Worm (Caenorhabditis elegans) whole organism, L1 larva: ENCODE results near the gene C04A11.2.

Experiments used
- C16A3.4 ChIP-seq: fragments of 150-350 bp; optimal IDR thresholded peaks from 2 replicates; lab custom pipeline; 2014; ENCODE audit warnings: missing biosample characterization, missing genetic modification characterization
- alr-1 ChIP-seq: fragments of 200-800 bp; sonication (Bioruptor generic); optimal IDR thresholded peaks from 2 replicates; lab custom pipeline; 2018; ENCODE audit warnings: borderline replicate concordance, mild to moderate bottlenecking, missing genetic modification characterization, missing compliant biosample characterization
- aly-2 ChIP-seq: fragments of 150-350 bp; optimal IDR thresholded peaks from 2 replicates; lab custom pipeline; 2014; ENCODE audit warnings: missing biosample characterization, missing genetic modification characterization
- ama-1 ChIP-seq: fragments of 150-350 bp; optimal IDR thresholded peaks from 2 replicates; lab custom pipeline; 2014
- blmp-1 ChIP-seq: fragments of 150-350 bp; optimal IDR thresholded peaks from 2 replicates; lab custom pipeline; 2014; ENCODE audit warnings: missing biosample characterization, missing genetic modification characterization
- ceh-63 ChIP-seq: fragments of 200-800 bp; sonication (Bioruptor generic); optimal IDR thresholded peaks from 2 replicates; lab custom pipeline; 2018; ENCODE audit warnings: mild to moderate bottlenecking, missing genetic modification characterization, missing compliant biosample characterization
- ceh-8 ChIP-seq: fragments of 200-800 bp; sonication (Bioruptor generic); optimal IDR thresholded peaks from 2 replicates; lab custom pipeline; 2018; ENCODE audit warnings: mild to moderate bottlenecking, missing genetic modification characterization, moderate library complexity, missing compliant biosample characterization
- ceh-82 ChIP-seq, 3 experiments: fragments of 150-350 bp in 1 of 3; sonication (generic microtip) in 2 of 3; optimal IDR thresholded peaks; 2 replicates each; lab custom pipeline; 2014 to 2017; ENCODE audit warnings: missing biosample characterization in 3 of 3, missing genetic modification characterization in 3 of 3
- ceh-88 ChIP-seq: fragments of 200-800 bp; sonication (Bioruptor generic); IDR thresholded peaks from 2 replicates; pipeline ENCODE4 v1.3.6; 2022; ENCODE audit warnings: missing genetic modification characterization, missing compliant biosample characterization
- ceh-90 ChIP-seq: sonication (generic microtip); optimal IDR thresholded peaks from 2 replicates; lab custom pipeline; 2016; ENCODE audit warnings: missing genetic modification characterization, missing compliant biosample characterization
- dsc-1 ChIP-seq: sonication (generic microtip); optimal IDR thresholded peaks from 2 replicates; lab custom pipeline; 2016; ENCODE audit warnings: mild to moderate bottlenecking, missing genetic modification characterization, missing compliant biosample characterization
- elt-2 ChIP-seq: sonication (generic microtip); optimal IDR thresholded peaks from 2 replicates; lab custom pipeline; 2016; ENCODE audit warnings: missing genetic modification characterization, mild to moderate bottlenecking, inconsistent platforms, missing compliant biosample characterization, missing genetic modification reagents
- elt-3 ChIP-seq, 6 experiments: fragments of 150-350 bp in 1 of 6; sonication (generic microtip); optimal IDR thresholded peaks; 2 replicates each; lab custom pipeline; 2017 to 2018; ENCODE audit warnings: missing biosample characterization in 6 of 6, missing genetic modification characterization in 6 of 6, inconsistent platforms in 1 of 6
- fkh-4 ChIP-seq: sonication (generic microtip); optimal IDR thresholded peaks from 2 replicates; lab custom pipeline; 2016; ENCODE audit warnings: missing compliant biosample characterization, missing genetic modification characterization, borderline replicate concordance
- fkh-8 ChIP-seq: sonication (generic microtip); optimal IDR thresholded peaks from 2 replicates; lab custom pipeline; 2016; ENCODE audit warnings: mild to moderate bottlenecking, missing genetic modification characterization, missing compliant biosample characterization
- fos-1 ChIP-seq: fragments of 150-350 bp; optimal IDR thresholded peaks from 2 replicates; lab custom pipeline; 2014; ENCODE audit warnings: missing biosample characterization, missing genetic modification characterization
- hlh-4 ChIP-seq: sonication (generic microtip); optimal IDR thresholded peaks from 2 replicates; lab custom pipeline; 2016; ENCODE audit warnings: mild to moderate bottlenecking, missing genetic modification characterization, missing compliant biosample characterization
- irx-1 ChIP-seq: sonication (generic microtip); optimal IDR thresholded peaks from 2 replicates; lab custom pipeline; 2016; ENCODE audit warnings: missing genetic modification characterization, missing compliant biosample characterization
- lin-13 ChIP-seq: fragments of 150-350 bp; optimal IDR thresholded peaks from 2 replicates; lab custom pipeline; 2014; ENCODE audit warnings: missing biosample characterization, missing genetic modification reagents, missing genetic modification characterization
- lin-14 ChIP-seq: fragments of 200-800 bp; sonication (Bioruptor generic); optimal IDR thresholded peaks from 2 replicates; lab custom pipeline; 2018; ENCODE audit warnings: mild to moderate bottlenecking, missing genetic modification characterization, moderate library complexity, missing compliant biosample characterization
- lin-35 ChIP-seq, 2 experiments: fragments of 150-350 bp; optimal IDR thresholded peaks; 2 replicates each; lab custom pipeline; 2014; ENCODE audit warnings: missing biosample characterization in 2 of 2, missing genetic modification characterization in 2 of 2, missing genetic modification reagents in 2 of 2
- lsy-2 ChIP-seq, 2 experiments: fragments of 150-350 bp; optimal IDR thresholded peaks; 2 replicates each; lab custom pipeline; 2014; ENCODE audit warnings: missing biosample characterization in 2 of 2, missing genetic modification characterization in 2 of 2
- mab-9 ChIP-seq: fragments of 200-800 bp; sonication (Bioruptor generic); IDR thresholded peaks from 2 replicates; pipeline ENCODE4 v1.3.6; 2022; ENCODE audit warnings: missing genetic modification reagents, missing genetic modification characterization, missing compliant biosample characterization
- mep-1 ChIP-seq: fragments of 150-350 bp; optimal IDR thresholded peaks from 2 replicates; lab custom pipeline; 2014; ENCODE audit warnings: missing biosample characterization, missing genetic modification characterization
- nhr-11 ChIP-seq: fragments of 150-350 bp; optimal IDR thresholded peaks from 2 replicates; lab custom pipeline; 2014; ENCODE audit warnings: missing biosample characterization, missing genetic modification characterization
- nhr-12 ChIP-seq: sonication (generic microtip); optimal IDR thresholded peaks from 2 replicates; lab custom pipeline; 2017; ENCODE audit warnings: missing biosample characterization, missing genetic modification characterization
- nhr-20 ChIP-seq: sonication (generic microtip); optimal IDR thresholded peaks from 2 replicates; lab custom pipeline; 2016; ENCODE audit warnings: mild to moderate bottlenecking, missing genetic modification characterization, missing compliant biosample characterization
- nhr-28 ChIP-seq: fragments of 150-350 bp; optimal IDR thresholded peaks from 2 replicates; lab custom pipeline; 2014; ENCODE audit warnings: missing biosample characterization, missing genetic modification characterization
- nhr-47 ChIP-seq: sonication (generic microtip); optimal IDR thresholded peaks from 2 replicates; lab custom pipeline; 2016; ENCODE audit warnings: mild to moderate bottlenecking, missing genetic modification characterization, moderate library complexity, missing compliant biosample characterization
- nhr-71 ChIP-seq: sonication (generic microtip); optimal IDR thresholded peaks from 2 replicates; lab custom pipeline; 2016; ENCODE audit warnings: mild to moderate bottlenecking, missing genetic modification characterization, moderate library complexity, missing compliant biosample characterization
- nhr-84 ChIP-seq: sonication (generic microtip); optimal IDR thresholded peaks from 2 replicates; lab custom pipeline; 2017; ENCODE audit warnings: missing biosample characterization, missing genetic modification characterization
- nhr-90 ChIP-seq: sonication (generic microtip); optimal IDR thresholded peaks from 2 replicates; lab custom pipeline; 2016; ENCODE audit warnings: mild to moderate bottlenecking, missing genetic modification characterization, missing compliant biosample characterization; ENCODE audit not compliant: poor library complexity
- rnt-1 ChIP-seq: sonication (generic microtip); optimal IDR thresholded peaks from 2 replicates; lab custom pipeline; 2016; ENCODE audit warnings: mild to moderate bottlenecking, missing genetic modification characterization, moderate library complexity, missing compliant biosample characterization
- skn-1 ChIP-seq: fragments of 150-350 bp; optimal IDR thresholded peaks from 2 replicates; lab custom pipeline; 2014; ENCODE audit warnings: missing biosample characterization, missing genetic modification characterization
- snpc-4 ChIP-seq: fragments of 150-350 bp; optimal IDR thresholded peaks from 2 replicates; lab custom pipeline; 2014; ENCODE audit warnings: missing biosample characterization, missing genetic modification characterization
- snu-23 ChIP-seq: sonication (generic microtip); optimal IDR thresholded peaks from 2 replicates; lab custom pipeline; 2016; ENCODE audit warnings: missing genetic modification characterization, missing compliant biosample characterization
- sox-4 ChIP-seq: sonication (generic microtip); optimal IDR thresholded peaks from 2 replicates; lab custom pipeline; 2016; ENCODE audit warnings: missing genetic modification characterization, missing compliant biosample characterization
- sptf-1 ChIP-seq: fragments of 150-350 bp; optimal IDR thresholded peaks from 2 replicates; lab custom pipeline; 2014; ENCODE audit warnings: missing biosample characterization, missing genetic modification characterization
- tbx-2 ChIP-seq: sonication (generic microtip); optimal IDR thresholded peaks from 2 replicates; lab custom pipeline; 2016; ENCODE audit warnings: missing genetic modification characterization, missing compliant biosample characterization
- tlp-1 ChIP-seq: fragments of 150-350 bp; optimal IDR thresholded peaks from 2 replicates; lab custom pipeline; 2014; ENCODE audit warnings: missing biosample characterization, missing genetic modification characterization
- unc-30 ChIP-seq: sonication (generic microtip); optimal IDR thresholded peaks from 2 replicates; lab custom pipeline; 2017; ENCODE audit warnings: missing biosample characterization, missing genetic modification characterization
- unc-62 ChIP-seq: fragments of 150-350 bp; optimal IDR thresholded peaks from 2 replicates; lab custom pipeline; 2014; ENCODE audit warnings: missing biosample characterization, missing genetic modification reagents, missing genetic modification characterization
- unc-98 ChIP-seq: fragments of 200-800 bp; sonication (Bioruptor generic); IDR thresholded peaks from 2 replicates; pipeline ENCODE4 v1.3.6; 2022; ENCODE audit warnings: missing genetic modification characterization, missing compliant biosample characterization
- vab-15 ChIP-seq: sonication (generic microtip); optimal IDR thresholded peaks from 2 replicates; lab custom pipeline; 2017; ENCODE audit warnings: missing genotype, mild to moderate bottlenecking, missing genetic modification characterization, missing compliant biosample characterization
- ztf-11 ChIP-seq, 2 experiments: sonication (generic microtip); optimal IDR thresholded peaks; 2 replicates each; lab custom pipeline; 2016 to 2017; ENCODE audit warnings: missing genetic modification characterization in 2 of 2, missing biosample characterization in 1 of 2, missing compliant biosample characterization in 1 of 2

C04A11.2 gene

ce11 chrX:13663641-13664633, 4.7 kb downstream of the C04A11.2 start, which contains the start of gene C04A11.5 (continued):
- TF ChIP-seq mep-1 (tag; lab: Kevin White, UChicago) (peak; percentile 1), lin-14 (GFP tag; lab: Kevin White, UChicago) (peak; percentile 73), elt-3 (tag; optimal IDR thresholded peaks at IDR 0.05; lab: Kevin White, UChicago) (peak in 2 of 6 experiments; percentile 69 to 84), snpc-4 (tag; lab: Kevin White, UChicago) (no peak)

- TF ChIP-seq aly-2 (tag; lab: Kevin White, UChicago) (no peak), lin-13 (no peak), ceh-90 (tag; lab: Kevin White, UChicago) (no peak), nhr-47 (tag; lab: Kevin White, UChicago) (no peak), dsc-1 (tag; lab: Kevin White, UChicago) (no peak), nhr-90 (tag; lab: Kevin White, UChicago) (no peak), fos-1 (tag; lab: Kevin White, UChicago) (no peak), unc-30 (tag; lab: Kevin White, UChicago) (no peak), mep-1 (tag; lab: Kevin White, UChicago) (no peak), ceh-63 (GFP tag; lab: Kevin White, UChicago) (no peak), mab-9 (GFP tag; lab: Robert Waterston, UW) (no peak)
Observed at ce11 chrX:13660206-13660605, 8.4 kb downstream of the C04A11.2 start, which contains the start of gene C04A11.1. TSS of gene C04A11.1 (plus strand) at chrX:13660506.

- TF ChIP-seq ceh-82 (tag; optimal IDR thresholded peaks at IDR 0.05; lab: Kevin White, UChicago) (no peak), nhr-90 (tag; lab: Kevin White, UChicago) (peak; percentile 26), aly-2 (tag; lab: Kevin White, UChicago) (no peak), unc-62 (GFP tag; lab: Kevin White, UChicago) (no peak), elt-2 (tag; lab: Kevin White, UChicago) (no peak), dsc-1 (tag; lab: Kevin White, UChicago) (peak; percentile 22), tbx-2 (tag; lab: Kevin White, UChicago) (no peak), fkh-8 (no peak), ama-1 (lab: Kevin White, UChicago) (no peak), nhr-84 (tag; lab: Kevin White, UChicago) (no peak), nhr-11 (no peak), sox-4 (tag; lab: Kevin White, UChicago) (no peak), tlp-1 (tag; lab: Kevin White, UChicago) (no peak), nhr-20 (tag; lab: Kevin White, UChicago) (peak; percentile 11), irx-1 (tag; lab: Kevin White, UChicago) (no peak), vab-15 (tag; lab: Kevin White, UChicago) (no peak), ceh-90 (tag; lab: Kevin White, UChicago) (no peak), rnt-1 (tag; lab: Kevin White, UChicago) (peak; percentile 10), nhr-71 (peak; percentile 34), nhr-12 (no peak), alr-1 (tag; lab: Kevin White, UChicago) (no peak), C16A3.4 (no peak), mep-1 (tag; lab: Kevin White, UChicago) (no peak), ceh-88 (no peak), hlh-4 (no peak), ztf-11 (tag; optimal IDR thresholded peaks at IDR 0.05; lab: Kevin White, UChicago) (no peak), fkh-4 (tag; lab: Kevin White, UChicago) (no peak), lin-35 (GFP tag; optimal IDR thresholded peaks at IDR 0.05; lab: Kevin White, UChicago) (peak in 1 of 2 experiments; percentile 14), snpc-4 (tag; lab: Kevin White, UChicago) (no peak), skn-1 (tag; lab: Kevin White, UChicago) (no peak), nhr-47 (tag; lab: Kevin White, UChicago) (peak; percentile 0), sptf-1 (no peak), lin-14 (GFP tag; lab: Kevin White, UChicago) (no peak), snu-23 (GFP tag; lab: Kevin White, UChicago) (peak; percentile 21), lsy-2 (tag; optimal IDR thresholded peaks at IDR 0.05; lab: Kevin White, UChicago) (no peak), unc-98 (GFP tag; lab: Robert Waterston, UW) (no peak), lin-13 (no peak), ceh-8 (GFP tag; lab: Kevin White, UChicago) (no peak), nhr-28 (no peak), blmp-1 (tag; lab: Kevin White, UChicago) (no peak)
Observed at ce11 chrX:13655769-13656168, 12.9 kb downstream of the C04A11.2 start.
